Fruit fly (Drosophila melanogaster) whole organism, prepupa: ENCODE results near the gene CG18223.

ENCODE experiments used
- CG11902 ChIP-seq: fragments of 200-800 bp; sonication (Bioruptor generic); optimal IDR thresholded peaks from 3 replicates; lab custom pipeline; 2016; ENCODE audit warnings: missing biosample characterization, missing genetic modification characterization
- CG16779 ChIP-seq: fragments of 200-800 bp; sonication (Bioruptor generic); optimal IDR thresholded peaks from 3 replicates; lab custom pipeline; 2017; ENCODE audit warnings: missing biosample characterization, mild to moderate bottlenecking, missing genetic modification characterization
- OdsH ChIP-seq: fragments of 200-800 bp; sonication (Bioruptor generic); optimal IDR thresholded peaks from 3 replicates; lab custom pipeline; 2016; ENCODE audit warnings: missing biosample characterization, missing genetic modification characterization
- dac ChIP-seq: fragments of 200-800 bp; sonication (Bioruptor generic); optimal IDR thresholded peaks from 2 replicates; lab custom pipeline; 2017; ENCODE audit warnings: missing biosample characterization, mild to moderate bottlenecking, missing genetic modification characterization

DNA sequence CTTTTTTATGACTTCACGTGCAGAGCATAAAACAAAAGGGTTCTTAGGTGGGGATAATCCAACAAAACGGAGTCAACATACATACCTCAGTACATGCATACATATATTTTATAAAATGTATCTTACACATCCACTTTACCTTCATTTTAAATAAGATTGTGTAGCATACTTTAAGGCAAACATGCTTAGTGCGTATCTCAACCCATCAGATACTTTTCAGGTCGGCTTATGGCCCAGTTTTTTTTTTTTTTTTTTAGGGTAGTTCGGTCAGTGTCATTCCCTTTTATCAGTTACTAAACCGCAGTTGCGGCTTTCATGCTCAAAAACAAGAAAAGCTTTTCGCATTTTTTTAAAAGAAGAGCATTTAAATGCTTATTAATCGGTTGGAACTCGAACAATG is 28.1 kb downstream of the CG18223 start, which contains the start of gene NijB:
- TF ChIP-seq OdsH (GFP tag; lab: Kevin White, UChicago): peak; percentile 7
- TF ChIP-seq CG16779 (tag; lab: Kevin White, UChicago): no peak
- no peak for TF ChIP-seq dac (GFP tag; lab: Kevin White, UChicago)
- no peak for TF ChIP-seq CG11902
